Worm (Caenorhabditis elegans) whole organism, early embryonic: ENCODE measurements around the gene K08H2.3.

Source experiments
- F13C5.2 ChIP-seq: sonication (generic microtip); optimal IDR thresholded peaks from 2 replicates; lab custom pipeline; 2017; ENCODE audit warnings: mild to moderate bottlenecking, missing genetic modification characterization, inconsistent platforms, missing compliant biosample characterization
- hmbx-1 ChIP-seq: sonication (generic microtip); optimal IDR thresholded peaks from 2 replicates; lab custom pipeline; 2016; ENCODE audit warnings: mild to moderate bottlenecking, missing genetic modification characterization, missing compliant biosample characterization

ce11 chrX:13278876-13279275, 41.7 kb downstream of the K08H2.3 start, which contains the start of gene phf-33:
- TF ChIP-seq F13C5.2 (tag; lab: Kevin White, UChicago): no peak
- TF ChIP-seq hmbx-1: no peak
